Fruit fly (Drosophila melanogaster) whole organism, embryonic: ENCODE results near the gene apn.

Experiments
- CG10147 ChIP-seq: fragments of 200-800 bp; sonication (Bioruptor generic); optimal IDR thresholded peaks from 2 replicates; lab custom pipeline; 2019; ENCODE audit warnings: missing biosample characterization, mild to moderate bottlenecking, missing genetic modification characterization, moderate library complexity
- CG10959 ChIP-seq: fragments of 200-800 bp; sonication (Bioruptor generic); IDR thresholded peaks from 2 replicates; pipeline ENCODE4 v1.3.6; 2022; ENCODE audit warnings: missing biosample characterization, missing genetic modification characterization
- CG12769 ChIP-seq: fragments of 200-800 bp; sonication (Bioruptor generic); optimal IDR thresholded peaks from 2 replicates; lab custom pipeline; 2019; ENCODE audit warnings: missing biosample characterization, mild to moderate bottlenecking, missing genetic modification characterization, moderate library complexity
- CG13287 ChIP-seq: fragments of 200-800 bp; sonication (Bioruptor generic); IDR thresholded peaks from 2 replicates; pipeline ENCODE4 v1.3.6; 2022; ENCODE audit warnings: missing biosample characterization, missing genetic modification characterization; ENCODE audit not compliant: partially characterized antibody
- CG13894 ChIP-seq: fragments of 200-800 bp; sonication (Bioruptor generic); optimal IDR thresholded peaks from 3 replicates; lab custom pipeline; 2018; ENCODE audit warnings: missing biosample characterization, mild to moderate bottlenecking, missing genetic modification characterization, moderate library complexity
- CG16813 ChIP-seq: fragments of 200-800 bp; sonication (Bioruptor generic); IDR thresholded peaks from 3 replicates; pipeline ENCODE4 v1.3.6; 2022; ENCODE audit warnings: missing biosample characterization, missing genetic modification characterization; ENCODE audit not compliant: partially characterized antibody
- CG2202 ChIP-seq: fragments of 200-800 bp; sonication (Bioruptor generic); optimal IDR thresholded peaks from 2 replicates; lab custom pipeline; 2018; ENCODE audit warnings: missing biosample characterization, mild to moderate bottlenecking, missing genetic modification characterization
- CG31224 ChIP-seq: fragments of 200-800 bp; sonication (Bioruptor generic); IDR thresholded peaks from 2 replicates; pipeline ENCODE4 v1.3.6; 2022; ENCODE audit warnings: missing biosample characterization, missing genetic modification characterization
- CG34224 ChIP-seq: fragments of 200-800 bp; sonication (Bioruptor generic); IDR thresholded peaks from 3 replicates; pipeline ENCODE4 v1.3.6; 2022; ENCODE audit warnings: missing biosample characterization, missing genetic modification characterization; ENCODE audit not compliant: partially characterized antibody
- CG3847 ChIP-seq: fragments of 200-800 bp; sonication (Bioruptor generic); IDR thresholded peaks from 2 replicates; pipeline ENCODE4 v1.3.6; 2022; ENCODE audit warnings: missing biosample characterization, missing genetic modification characterization
- CG6854 ChIP-seq: fragments of 200-800 bp; sonication (Bioruptor generic); optimal IDR thresholded peaks from 3 replicates; lab custom pipeline; 2017; ENCODE audit warnings: missing biosample characterization, mild to moderate bottlenecking, missing genetic modification characterization
- CG8089 ChIP-seq: fragments of 200-800 bp; sonication (Bioruptor generic); optimal IDR thresholded peaks from 3 replicates; lab custom pipeline; 2016; ENCODE audit warnings: missing biosample characterization, missing genetic modification characterization
- CG9932 ChIP-seq: fragments of 200-800 bp; sonication (Bioruptor generic); IDR thresholded peaks from 2 replicates; pipeline ENCODE4 v1.3.6; 2022; ENCODE audit warnings: missing biosample characterization, missing genetic modification characterization
- Dek ChIP-seq: fragments of 200-800 bp; sonication (Bioruptor generic); optimal IDR thresholded peaks from 3 replicates; lab custom pipeline; 2019; ENCODE audit warnings: missing biosample characterization, mild to moderate bottlenecking, missing genetic modification characterization, moderate library complexity
- Drgx ChIP-seq: fragments of 200-800 bp; sonication (Bioruptor generic); IDR thresholded peaks from 2 replicates; pipeline ENCODE4 v1.3.6; 2022; ENCODE audit warnings: missing biosample characterization, missing genetic modification characterization
- Eip74EF ChIP-seq, 2 experiments: fragments of 200-800 bp in 1 of 2; fragments of >200 bp in 1 of 2; sonication (Bioruptor generic) in 1 of 2; optimal IDR thresholded peaks; 2 replicates each; lab custom pipeline; 2017 to 2019; ENCODE audit warnings: missing biosample characterization in 2 of 2, missing genetic modification characterization in 2 of 2, mild to moderate bottlenecking in 1 of 2, moderate library complexity in 1 of 2
- Med ChIP-seq: fragments of 200-800 bp; sonication (Bioruptor generic); peaks from one replicate; lab custom pipeline; 2016; ENCODE audit warnings: missing biosample characterization, missing genetic modification characterization, mild to moderate bottlenecking, inconsistent platforms, moderate library complexity
- Mrtf ChIP-seq: fragments of 200-800 bp; sonication (Bioruptor generic); IDR thresholded peaks from 3 replicates; pipeline ENCODE4 v1.3.6; 2022; ENCODE audit warnings: missing biosample characterization, missing genetic modification characterization
- Oaz ChIP-seq: fragments of 200-800 bp; sonication (Bioruptor generic); IDR thresholded peaks from 2 replicates; pipeline ENCODE4 v1.3.6; 2022; ENCODE audit warnings: missing biosample characterization, missing genetic modification characterization
- Oli ChIP-seq: fragments of 200-800 bp; sonication (Bioruptor generic); optimal IDR thresholded peaks from 2 replicates; lab custom pipeline; 2018; ENCODE audit warnings: missing biosample characterization, mild to moderate bottlenecking, missing genetic modification characterization, moderate library complexity
- Optix ChIP-seq: fragments of 200-800 bp; sonication (Bioruptor generic); IDR thresholded peaks from 3 replicates; pipeline ENCODE4 v1.3.6; 2022; ENCODE audit warnings: missing biosample characterization, missing genetic modification characterization
- Spps ChIP-seq: fragments of 200-800 bp; sonication (Bioruptor generic); optimal IDR thresholded peaks from 2 replicates; lab custom pipeline; 2018; ENCODE audit warnings: missing biosample characterization, mild to moderate bottlenecking, missing genetic modification characterization
- ab ChIP-seq: fragments of 200-800 bp; sonication (Bioruptor generic); optimal IDR thresholded peaks from 2 replicates; lab custom pipeline; 2016; ENCODE audit warnings: missing biosample characterization, missing genetic modification characterization
- ato ChIP-seq: fragments of 200-800 bp; sonication (Bioruptor generic); IDR thresholded peaks from 2 replicates; pipeline ENCODE4 v1.3.6; 2022; ENCODE audit warnings: missing biosample characterization, missing genetic modification characterization; ENCODE audit not compliant: partially characterized antibody
- bcd ChIP-seq: fragments of 200-800 bp; sonication (Bioruptor generic); optimal IDR thresholded peaks from 2 replicates; lab custom pipeline; 2017; ENCODE audit warnings: missing biosample characterization, mild to moderate bottlenecking, missing genetic modification characterization
- caup ChIP-seq: fragments of 200-800 bp; sonication (Bioruptor generic); optimal IDR thresholded peaks from 3 replicates; lab custom pipeline; 2017; ENCODE audit warnings: missing biosample characterization, mild to moderate bottlenecking, missing genetic modification characterization, moderate library complexity; ENCODE audit not compliant: severe bottlenecking
- chinmo ChIP-seq: fragments of 200-800 bp; sonication (Bioruptor generic); IDR thresholded peaks from 4 replicates; pipeline ENCODE4 v1.3.6; 2022; ENCODE audit warnings: missing biosample characterization, missing genetic modification characterization; ENCODE audit not compliant: partially characterized antibody
- crol ChIP-seq: fragments of 200-800 bp; sonication (Bioruptor generic); IDR thresholded peaks from 2 replicates; pipeline ENCODE4 v1.3.6; 2022; ENCODE audit warnings: missing biosample characterization, missing genetic modification characterization
- dimm ChIP-seq: fragments of 200-800 bp; sonication (Bioruptor generic); IDR thresholded peaks from 2 replicates; pipeline ENCODE4 v1.3.6; 2022; ENCODE audit warnings: missing biosample characterization, missing genetic modification characterization
- ftz-f1 ChIP-seq: fragments of 200-800 bp; sonication (Bioruptor generic); optimal IDR thresholded peaks from 2 replicates; lab custom pipeline; 2016; ENCODE audit warnings: missing biosample characterization, missing genetic modification characterization
- knrl ChIP-seq: fragments of 200-800 bp; sonication (Bioruptor generic); IDR thresholded peaks from 3 replicates; pipeline ENCODE4 v1.3.6; 2022; ENCODE audit warnings: missing biosample characterization, missing genetic modification characterization; ENCODE audit not compliant: partially characterized antibody
- lab ChIP-seq: fragments of 200-800 bp; sonication (Bioruptor generic); optimal IDR thresholded peaks from 3 replicates; lab custom pipeline; 2017; ENCODE audit warnings: missing biosample characterization, missing genetic modification characterization, mild to moderate bottlenecking, moderate library complexity, missing genetic modification reagents
- lmd ChIP-seq: fragments of 200-800 bp; sonication (Bioruptor generic); IDR thresholded peaks from 2 replicates; pipeline ENCODE4 v1.3.6; 2022; ENCODE audit warnings: missing biosample characterization, missing genetic modification characterization
- nom ChIP-seq: fragments of 200-800 bp; sonication (Bioruptor generic); optimal IDR thresholded peaks from 2 replicates; lab custom pipeline; 2017; ENCODE audit warnings: missing biosample characterization, missing genetic modification characterization, mild to moderate bottlenecking, moderate library complexity, missing genetic modification reagents
- oc ChIP-seq: fragments of 200-800 bp; sonication (Bioruptor generic); optimal IDR thresholded peaks from 2 replicates; lab custom pipeline; 2018; ENCODE audit warnings: missing biosample characterization, mild to moderate bottlenecking, missing genetic modification characterization, moderate library complexity
- row ChIP-seq: fragments of 200-800 bp; sonication (Bioruptor generic); IDR thresholded peaks from 3 replicates; pipeline ENCODE4 v1.3.6; 2022; ENCODE audit warnings: missing biosample characterization, missing genetic modification characterization
- sd ChIP-seq: fragments of 200-800 bp; sonication (Bioruptor generic); optimal IDR thresholded peaks from 3 replicates; lab custom pipeline; 2018; ENCODE audit warnings: missing biosample characterization, mild to moderate bottlenecking, missing genetic modification characterization, moderate library complexity
- seq ChIP-seq: fragments of 200-800 bp; sonication (Bioruptor generic); IDR thresholded peaks from 2 replicates; pipeline ENCODE4 v1.3.6; 2022; ENCODE audit warnings: missing biosample characterization, missing genetic modification characterization
- sima ChIP-seq: fragments of 200-800 bp; sonication (Bioruptor generic); optimal IDR thresholded peaks from 2 replicates; lab custom pipeline; 2016; ENCODE audit warnings: missing biosample characterization, missing genetic modification characterization
- slbo ChIP-seq: fragments of 200-800 bp; sonication (Bioruptor generic); IDR thresholded peaks from 2 replicates; pipeline ENCODE4 v1.3.6; 2022; ENCODE audit warnings: missing biosample characterization, missing genetic modification characterization
- slou ChIP-seq: fragments of 200-800 bp; sonication (Bioruptor generic); optimal IDR thresholded peaks from 3 replicates; lab custom pipeline; 2016; ENCODE audit warnings: missing biosample characterization, missing genetic modification characterization
- so ChIP-seq: fragments of 200-800 bp; sonication (Bioruptor generic); IDR thresholded peaks from 3 replicates; pipeline ENCODE4 v1.3.6; 2022; ENCODE audit warnings: missing biosample characterization, missing genetic modification characterization
- sr ChIP-seq: fragments of 200-800 bp; sonication (Bioruptor generic); IDR thresholded peaks from 3 replicates; pipeline ENCODE4 v1.3.6; 2022; ENCODE audit warnings: missing biosample characterization, missing genetic modification characterization
- trem ChIP-seq: fragments of 200-800 bp; optimal IDR thresholded peaks from 3 replicates; lab custom pipeline; 2019; ENCODE audit warnings: missing biosample characterization, mild to moderate bottlenecking, missing genetic modification characterization, moderate library complexity
- vvl ChIP-seq: fragments of 200-800 bp; sonication (Bioruptor generic); IDR thresholded peaks from 2 replicates; pipeline ENCODE4 v1.3.6; 2022; ENCODE audit warnings: missing biosample characterization, missing genetic modification characterization

apn gene

DNA sequence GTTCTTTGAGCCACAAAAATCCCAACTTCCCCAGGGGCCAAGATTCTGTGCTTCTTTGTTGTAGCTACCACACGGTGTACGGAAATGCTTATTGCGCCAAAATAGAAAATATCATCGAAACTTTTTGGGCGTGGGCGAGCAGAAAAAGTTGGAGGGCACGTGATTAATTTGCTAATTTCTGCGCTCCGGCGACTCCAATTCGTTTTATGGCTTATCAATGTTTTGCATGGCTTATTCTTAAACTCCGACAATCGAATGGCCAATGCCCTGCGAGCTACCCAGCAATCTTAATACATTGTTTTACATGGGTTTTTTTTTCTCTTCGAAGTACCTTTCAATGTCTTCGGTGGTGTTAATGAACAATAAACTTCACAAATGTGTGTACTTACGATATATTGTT is 13.1 kb downstream of the apn start:
- no peak for TF ChIP-seq CG8089 (GFP tag; lab: Kevin White, UChicago)
- TF ChIP-seq CG31224 (GFP tag; lab: Robert Waterston, UW) = peak; percentile 52
- TF ChIP-seq, all 482 proteins: peak for 1

DNA sequence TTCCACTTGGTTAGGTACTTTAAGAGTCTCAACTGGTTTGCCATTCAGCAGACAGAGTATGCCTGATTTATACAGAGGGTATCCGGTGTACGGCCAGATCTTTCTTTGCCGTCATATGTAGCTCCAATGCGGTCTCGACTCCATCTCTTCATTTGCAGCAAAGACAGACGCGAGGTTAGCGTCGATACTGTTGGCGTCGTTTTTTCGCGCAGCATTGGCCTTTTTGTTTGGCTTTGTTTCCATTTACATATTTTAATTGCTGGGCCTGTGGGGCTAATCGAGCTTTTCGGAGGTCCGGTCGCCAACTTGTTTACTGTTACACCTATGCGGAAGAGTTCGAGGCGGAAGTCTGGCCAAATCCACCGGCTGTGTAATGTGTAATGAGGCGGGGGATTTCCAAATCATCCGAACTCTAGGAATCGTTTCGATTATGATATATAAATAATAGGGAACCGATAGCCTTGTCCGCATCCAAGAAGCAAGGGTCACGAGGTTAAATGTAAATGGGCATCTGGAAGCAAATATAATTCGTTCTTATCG is 14.3 kb downstream of the apn start:
- TF ChIP-seq lmd (GFP tag; lab: Robert Waterston, UW) (peak; percentile 26; the same call in 1 of the 2 replicates), Eip74EF (GFP tag; optimal IDR thresholded peaks at IDR 0.05; lab: Kevin White, UChicago) (peak in 1 of 2 experiments; percentile 92), slbo (GFP tag; lab: Robert Waterston, UW) (peak; percentile 50), chinmo (peak; percentile 89), Oli (no peak), sd (tag; lab: Kevin White, UChicago) (peak; percentile 44), CG3847 (0 out of 2 replicates have a peak, but pooled peaks have one; percentile 5), row (GFP tag; lab: Robert Waterston, UW) (peak; percentile 58), ab (no peak), CG9932 (GFP tag; lab: Robert Waterston, UW) (0 out of 2 replicates have a peak, but pooled peaks have one; percentile 8), knrl (GFP tag; lab: Robert Waterston, UW) (no peak), CG12769 (no peak), Drgx (0 out of 2 replicates have a peak, but pooled peaks have one; percentile 22), slou (GFP tag; lab: Kevin White, UChicago) (no peak), sr (GFP tag; lab: Robert Waterston, UW) (no peak), vvl (peak; percentile 75), CG2202 (tag; lab: Kevin White, UChicago) (no peak), CG10959 (GFP tag; lab: Robert Waterston, UW) (no peak), Med (peak; percentile 42), Mrtf (0 out of 3 replicates have a peak, but pooled peaks have one; percentile 42)

DNA sequence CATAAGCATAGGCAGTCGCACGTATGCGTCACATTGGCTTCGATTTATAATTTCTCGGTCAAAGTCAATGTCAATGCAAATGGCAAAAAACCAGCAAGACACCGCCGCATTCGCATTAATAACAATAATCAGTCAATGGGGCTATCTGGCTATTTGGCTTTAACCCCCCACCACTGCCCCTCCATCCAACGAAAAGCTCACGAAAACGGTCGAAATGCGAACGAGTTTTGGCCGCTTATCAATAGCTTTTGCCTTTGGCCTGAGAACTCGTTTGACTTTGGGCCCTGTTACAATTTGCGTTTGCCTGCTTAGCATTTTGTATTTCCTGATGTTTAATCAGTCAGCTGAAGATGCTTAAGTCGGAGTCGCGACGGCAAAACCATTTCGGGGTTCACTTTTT is 15.2 kb downstream of the apn start:
- no peak for TF ChIP-seq dimm (GFP tag; lab: Robert Waterston, UW)
- peak; percentile 63 for TF ChIP-seq sd (tag; lab: Kevin White, UChicago)
- no peak for TF ChIP-seq CG6854 (GFP tag; lab: Kevin White, UChicago)
- TF ChIP-seq CG34224 = peak; percentile 45; the same call in 1 of the 3 replicates
- peak; percentile 42 for TF ChIP-seq CG13894 (tag; lab: Kevin White, UChicago)
- peak; percentile 27; the same call in 1 of the 2 replicates for TF ChIP-seq CG13287 (GFP tag; lab: Robert Waterston, UW)
- no peak for TF ChIP-seq caup (GFP tag; lab: Kevin White, UChicago)
- TF ChIP-seq nom (GFP tag; lab: Kevin White, UChicago) = no peak
- peak; percentile 8 for TF ChIP-seq Med
- TF ChIP-seq vvl = peak; percentile 72; the same call in 1 of the 2 replicates
- no peak for TF ChIP-seq Optix (GFP tag; lab: Robert Waterston, UW)
- peak; percentile 30 for TF ChIP-seq ftz-f1 (GFP tag; lab: Kevin White, UChicago)
- no peak for TF ChIP-seq CG10147 (GFP tag; lab: Kevin White, UChicago)
- 0 out of 3 replicates have a peak, but pooled peaks have one; percentile 11 for TF ChIP-seq CG16813 (GFP tag; lab: Robert Waterston, UW)
- no peak for TF ChIP-seq sima
- TF ChIP-seq Eip74EF (GFP tag; optimal IDR thresholded peaks at IDR 0.05; lab: Kevin White, UChicago) = peak in 1 of 2 experiments; percentile 94
- no peak for TF ChIP-seq bcd (GFP tag; lab: Kevin White, UChicago)
- TF ChIP-seq crol (GFP tag; lab: Robert Waterston, UW) = peak; percentile 52; the same call in 1 of the 2 replicates
- no peak for TF ChIP-seq CG2202 (tag; lab: Kevin White, UChicago)
- TF ChIP-seq CG12769 = peak; percentile 76
- peak; percentile 97 for TF ChIP-seq chinmo
- no peak for TF ChIP-seq Oaz (GFP tag; lab: Robert Waterston, UW)
- TF ChIP-seq trem (tag; lab: Kevin White, UChicago) = no peak
- TF ChIP-seq lab (GFP tag; lab: Kevin White, UChicago) = peak; percentile 10
- TF ChIP-seq so (GFP tag; lab: Robert Waterston, UW) = no peak
- TF ChIP-seq oc (tag; lab: Kevin White, UChicago) = peak; percentile 57
- no peak for TF ChIP-seq Dek (tag; lab: Kevin White, UChicago)
- TF ChIP-seq seq (GFP tag; lab: Robert Waterston, UW) = no peak
- no peak for TF ChIP-seq Spps (tag; lab: Kevin White, UChicago)
- no peak for TF ChIP-seq ato (GFP tag; lab: Robert Waterston, UW)
